Worm (Caenorhabditis elegans): ENCODE results near the gene Y82E9BR.14.

The Y82E9BR.14 gene

ce11 chrIII:1413890-1414613 is at the start of gene Y82E9BR.14:
TSS of gene Y82E9BR.14 (minus strand) at chrIII:1414116.
- TF ChIP-seq F13H6.1 (tag; optimal IDR thresholded peaks at IDR 0.05) = no peak
- no peak for TF ChIP-seq ceh-22 (tag; optimal IDR thresholded peaks at IDR 0.05)
- TF ChIP-seq ets-4 (tag; optimal IDR thresholded peaks at IDR 0.05) = no peak
- no peak for TF ChIP-seq sox-4 (tag; optimal IDR thresholded peaks at IDR 0.05)
- TF ChIP-seq C08G9.2 (tag; optimal IDR thresholded peaks at IDR 0.05) = no peak
- no peak for TF ChIP-seq unc-3 (GFP tag; conservative IDR thresholded peaks at IDR 0.05)
- no peak for TF ChIP-seq unc-3 (tag; optimal IDR thresholded peaks at IDR 0.05)
- TF ChIP-seq npax-4 (tag; optimal IDR thresholded peaks at IDR 0.05) = no peak
- TF ChIP-seq unc-42 (tag; optimal IDR thresholded peaks at IDR 0.05) = no peak
- TF ChIP-seq pha-4 (tag; optimal IDR thresholded peaks at IDR 0.05) = no peak
- TF ChIP-seq ceh-14 (tag; optimal IDR thresholded peaks at IDR 0.05) = no peak
- TF ChIP-seq mec-3 (tag; optimal IDR thresholded peaks at IDR 0.05; ENCODE audit: borderline replicate concordance) = no peak
- TF ChIP-seq pqm-1 (tag; optimal IDR thresholded peaks at IDR 0.05) = no peak
- TF ChIP-seq ceh-9 (tag; optimal IDR thresholded peaks at IDR 0.05) = no peak
- TF ChIP-seq sox-2 (GFP tag; IDR thresholded peaks at IDR 0.05) = no peak
- TF ChIP-seq pros-1 (tag; optimal IDR thresholded peaks at IDR 0.05) = no peak
- TF ChIP-seq lin-11 (tag; optimal IDR thresholded peaks at IDR 0.05) = no peak
- no peak for TF ChIP-seq ceh-48 (tag; optimal IDR thresholded peaks at IDR 0.05)
- no peak for TF ChIP-seq hlh-6 (tag; optimal IDR thresholded peaks at IDR 0.05)
- TF ChIP-seq fkh-6 (tag; optimal IDR thresholded peaks at IDR 0.05) = no peak
- no peak for TF ChIP-seq dmd-4 (tag; optimal IDR thresholded peaks at IDR 0.05; ENCODE audit: borderline replicate concordance)

- TF ChIP-seq fkh-10 (GFP tag; optimal IDR thresholded peaks at IDR 0.05) (no peak), hlh-6 (tag; optimal IDR thresholded peaks at IDR 0.05) (no peak), ceh-2 (tag; optimal IDR thresholded peaks at IDR 0.05) (no peak)
Observed at ce11 chrIII:1456859-1457258, 42.9 kb upstream of the Y82E9BR.14 start.

DNA sequence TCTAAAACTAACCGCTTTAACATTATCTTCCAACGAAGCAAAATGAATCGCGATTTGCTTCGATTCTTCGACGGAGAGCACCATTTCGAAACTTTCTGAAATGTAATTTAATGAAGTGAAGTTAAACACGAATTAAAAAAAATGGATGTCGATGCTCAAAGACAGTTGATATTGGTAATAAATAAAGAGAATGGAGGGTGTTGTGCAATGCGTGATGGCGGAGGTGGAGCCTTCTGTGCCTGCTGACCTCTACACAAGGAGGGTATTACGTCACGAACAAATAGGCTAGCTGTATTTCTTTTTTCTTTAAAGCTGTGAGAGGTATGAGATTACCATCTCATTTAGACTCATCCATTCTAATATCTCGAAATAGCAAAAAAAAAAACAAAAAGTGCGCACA is 41.8 kb upstream of the Y82E9BR.14 start, which contains the start of gene Y82E9BR.17:
TSS of gene Y82E9BR.17 (minus strand) at position 101 of the 400 bp plus-strand sequence.
- TF ChIP-seq odd-2 (tag; optimal IDR thresholded peaks at IDR 0.05) (no peak), unc-86 (tag; optimal IDR thresholded peaks at IDR 0.05) (no peak)

DNA sequence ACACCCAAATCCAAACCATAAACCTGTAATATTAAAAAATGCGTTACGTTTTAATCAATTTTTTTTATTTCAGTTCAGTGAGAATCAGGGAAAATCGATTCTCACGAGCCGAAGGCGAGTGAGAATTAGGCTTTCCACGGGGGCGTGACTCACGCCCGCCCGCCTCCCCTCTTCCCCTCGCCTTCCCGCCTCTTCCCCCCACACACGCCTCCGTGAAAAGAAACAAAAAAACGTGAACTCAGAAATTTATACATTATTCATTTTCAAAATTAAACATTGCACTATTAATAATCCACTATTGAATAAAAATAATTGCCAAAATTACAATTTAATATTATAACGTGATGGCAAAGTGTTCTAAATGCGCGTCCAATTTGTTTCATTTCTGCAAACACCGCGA is 32.8 kb upstream of the Y82E9BR.14 start:
- TF ChIP-seq pat-9 (tag; optimal IDR thresholded peaks at IDR 0.05) (no peak), ceh-48 (tag; optimal IDR thresholded peaks at IDR 0.05) (no peak), fkh-10 (GFP tag; optimal IDR thresholded peaks at IDR 0.05) (no peak), C08G9.2 (tag; optimal IDR thresholded peaks at IDR 0.05) (no peak), ceh-30 (tag; optimal IDR thresholded peaks at IDR 0.05) (no peak), rnt-1 (tag; optimal IDR thresholded peaks at IDR 0.05) (no peak)

- peak; percentile 17 for TF ChIP-seq elt-4 (tag; optimal IDR thresholded peaks at IDR 0.05)
- TF ChIP-seq hlh-15 (tag; optimal IDR thresholded peaks at IDR 0.05) = no peak
Observed at ce11 chrIII:1439609-1440008, 25.7 kb upstream of the Y82E9BR.14 start.

DNA sequence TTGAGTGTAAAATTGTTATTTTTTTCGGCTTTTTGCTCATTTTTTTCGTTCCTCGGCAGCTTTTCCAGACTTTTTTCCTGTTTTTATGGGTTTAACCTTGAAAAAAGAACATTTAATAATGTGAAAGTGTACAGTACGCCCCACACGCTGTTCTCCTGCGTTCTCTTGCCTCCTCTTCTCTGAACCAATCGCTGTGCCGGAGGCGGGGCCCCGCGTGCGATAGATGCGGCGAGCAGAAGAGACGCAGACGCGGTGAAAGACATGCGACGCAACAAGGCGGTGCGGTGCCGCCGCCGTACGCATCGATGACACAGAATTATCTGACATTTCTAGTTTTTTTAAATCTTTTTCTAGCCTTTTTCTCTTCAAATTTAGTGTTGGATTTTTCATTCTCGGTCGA is 22.8 kb upstream of the Y82E9BR.14 start:
- TF ChIP-seq nfya-1 (tag; optimal IDR thresholded peaks at IDR 0.05) (peak; percentile 99), unc-55 (GFP tag; optimal IDR thresholded peaks at IDR 0.05) (no peak)
